Worm (Caenorhabditis elegans) whole organism, young adult: ENCODE results near the gene flp-3.
A peak's percentile ranks its signal among the peaks of the same experiment; 100 is the strongest.

Experiments used
- C06A6.2 ChIP-seq: fragments of 200-800 bp; sonication (Bioruptor generic); conservative IDR thresholded peaks from 2 replicates; pipeline ENCODE4 v1.3.6; 2022; ENCODE audit warnings: missing genetic modification characterization, missing compliant biosample characterization
- F23B12.7 ChIP-seq: sonication (generic microtip); optimal IDR thresholded peaks from 2 replicates; lab custom pipeline; 2017; ENCODE audit warnings: missing genetic modification characterization, mild to moderate bottlenecking, missing compliant biosample characterization, antibody characterized with exemption, moderate library complexity; ENCODE audit not compliant: insufficient read depth
- F33H1.4 ChIP-seq: fragments of 200-800 bp; sonication (Bioruptor generic); IDR thresholded peaks from 2 replicates; pipeline ENCODE4 v1.3.6; 2022; ENCODE audit warnings: missing genetic modification reagents, missing genetic modification characterization, missing compliant biosample characterization
- T07F8.4 ChIP-seq: sonication (generic microtip); optimal IDR thresholded peaks from 2 replicates; lab custom pipeline; 2016; ENCODE audit warnings: mild to moderate bottlenecking, missing genetic modification characterization, moderate library complexity, missing compliant biosample characterization
- Y56A3A.18 ChIP-seq: fragments of 200-800 bp; sonication (Bioruptor generic); IDR thresholded peaks from 2 replicates; pipeline ENCODE4 v1.3.6; 2022; ENCODE audit warnings: missing genetic modification reagents, missing genetic modification characterization, missing compliant biosample characterization
- Y95B8A.8 ChIP-seq: fragments of 200-800 bp; sonication (Bioruptor generic); IDR thresholded peaks from 2 replicates; pipeline ENCODE4 v1.3.6; 2022; ENCODE audit warnings: missing genetic modification reagents, missing genetic modification characterization, missing compliant biosample characterization
- atf-7 ChIP-seq: sonication (generic microtip); optimal IDR thresholded peaks from 2 replicates; lab custom pipeline; 2017; ENCODE audit warnings: mild to moderate bottlenecking, missing genetic modification characterization, missing compliant biosample characterization
- cebp-1 ChIP-seq, 2 experiments: fragments of 200-800 bp in 1 of 2; sonication (Bioruptor generic) in 1 of 2; sonication (generic microtip) in 1 of 2; IDR thresholded peaks in 1 of 2; optimal IDR thresholded peaks in 1 of 2; 2 replicates each; pipeline versions ENCODE4 v1.3.6 to Lab custom; 2017 to 2022; ENCODE audit warnings: missing compliant biosample characterization in 2 of 2, missing genetic modification characterization in 2 of 2, mild to moderate bottlenecking in 1 of 2, missing genetic modification reagents in 1 of 2, moderate library complexity in 1 of 2
- dox-1 ChIP-seq: fragments of 200-800 bp; sonication (Bioruptor generic); IDR thresholded peaks from 2 replicates; pipeline ENCODE4 v1.3.6; 2022; ENCODE audit warnings: missing genetic modification reagents, missing genetic modification characterization, missing compliant biosample characterization
- dpl-1 ChIP-seq: fragments of 150-350 bp; optimal IDR thresholded peaks from 2 replicates; lab custom pipeline; 2014; ENCODE audit warnings: missing biosample characterization, missing genetic modification reagents, missing genetic modification characterization
- hlh-26 ChIP-seq: fragments of 200-800 bp; sonication (Bioruptor generic); conservative IDR thresholded peaks from 2 replicates; pipeline ENCODE4 v1.3.6; 2022; ENCODE audit warnings: missing genetic modification reagents, missing genetic modification characterization, missing compliant biosample characterization
- hmg-20 ChIP-seq: fragments of 200-800 bp; sonication (Bioruptor generic); IDR thresholded peaks from 2 replicates; pipeline ENCODE4 v1.3.6; 2022; ENCODE audit warnings: missing genetic modification reagents, missing genetic modification characterization, missing compliant biosample characterization
- let-607 ChIP-seq, 2 experiments: fragments of 200-800 bp in 1 of 2; sonication (Bioruptor generic) in 1 of 2; sonication (generic microtip) in 1 of 2; optimal IDR thresholded peaks; 2 replicates each; lab custom pipeline; 2016 to 2018; ENCODE audit warnings: mild to moderate bottlenecking in 2 of 2, missing compliant biosample characterization in 2 of 2, missing genetic modification characterization in 2 of 2, moderate library complexity in 2 of 2, missing genotype in 1 of 2
- lin-54 ChIP-seq: fragments of 200-800 bp; sonication (Bioruptor generic); optimal IDR thresholded peaks from 2 replicates; lab custom pipeline; 2018; ENCODE audit warnings: mild to moderate bottlenecking, missing genetic modification characterization, missing compliant biosample characterization
- madf-10 ChIP-seq: sonication (generic microtip); optimal IDR thresholded peaks from 2 replicates; lab custom pipeline; 2016; ENCODE audit warnings: mild to moderate bottlenecking, missing genetic modification characterization, missing compliant biosample characterization
- madf-8 ChIP-seq: fragments of 200-800 bp; sonication (Bioruptor generic); conservative IDR thresholded peaks from 2 replicates; pipeline ENCODE4 v1.3.6; 2022; ENCODE audit warnings: missing genetic modification reagents, missing genetic modification characterization, missing compliant biosample characterization
- mcd-1 ChIP-seq: fragments of 200-800 bp; sonication (Bioruptor generic); IDR thresholded peaks from 2 replicates; pipeline ENCODE4 v1.3.6; 2022; ENCODE audit warnings: missing genetic modification reagents, missing genetic modification characterization, missing compliant biosample characterization
- mxl-1 ChIP-seq: sonication (generic microtip); optimal IDR thresholded peaks from 2 replicates; lab custom pipeline; 2016; ENCODE audit warnings: missing genetic modification characterization, missing compliant biosample characterization
- nfyb-1 ChIP-seq: fragments of 200-800 bp; sonication (Bioruptor generic); IDR thresholded peaks from 2 replicates; pipeline ENCODE4 v1.3.6; 2022; ENCODE audit warnings: missing genetic modification reagents, missing genetic modification characterization, missing compliant biosample characterization
- nhr-179 ChIP-seq: sonication (generic microtip); optimal IDR thresholded peaks from 2 replicates; lab custom pipeline; 2016; ENCODE audit warnings: mild to moderate bottlenecking, missing genetic modification characterization, missing compliant biosample characterization
- nhr-80 ChIP-seq: sonication (generic microtip); optimal IDR thresholded peaks from 2 replicates; lab custom pipeline; 2016; ENCODE audit warnings: missing genetic modification characterization, missing compliant biosample characterization
- repo-1 ChIP-seq: sonication (generic microtip); optimal IDR thresholded peaks from 2 replicates; lab custom pipeline; 2017; ENCODE audit warnings: mild to moderate bottlenecking, missing genetic modification characterization, missing compliant biosample characterization
- sea-2 ChIP-seq: fragments of 200-800 bp; sonication (Bioruptor generic); IDR thresholded peaks from 2 replicates; pipeline ENCODE4 v1.3.6; 2022; ENCODE audit warnings: missing genetic modification characterization, missing compliant biosample characterization
- snpc-1.1 ChIP-seq: sonication (generic microtip); optimal IDR thresholded peaks from 2 replicates; lab custom pipeline; 2017; ENCODE audit warnings: missing genetic modification characterization, mild to moderate bottlenecking, missing compliant biosample characterization, antibody characterized with exemption, moderate library complexity, missing genotype, missing genetic modification reagents; ENCODE audit not compliant: insufficient read depth
- snpc-1.3 ChIP-seq: sonication (generic microtip); optimal IDR thresholded peaks from 2 replicates; lab custom pipeline; 2017; ENCODE audit warnings: missing genetic modification characterization, mild to moderate bottlenecking, missing compliant biosample characterization, antibody characterized with exemption, moderate library complexity, missing genotype, missing genetic modification reagents; ENCODE audit not compliant: insufficient read depth
- somi-1 ChIP-seq: fragments of 200-800 bp; sonication (Bioruptor generic); optimal IDR thresholded peaks from 2 replicates; lab custom pipeline; 2018; ENCODE audit warnings: mild to moderate bottlenecking, missing genetic modification characterization, missing compliant biosample characterization
- tbx-9 ChIP-seq: sonication (generic microtip); optimal IDR thresholded peaks from 2 replicates; lab custom pipeline; 2016; ENCODE audit warnings: borderline replicate concordance, missing genetic modification characterization, inconsistent platforms, missing compliant biosample characterization
- zfh-2 ChIP-seq: fragments of 200-800 bp; sonication (Bioruptor generic); conservative IDR thresholded peaks from 2 replicates; pipeline ENCODE4 v1.3.6; 2022; ENCODE audit warnings: missing genetic modification reagents, missing genetic modification characterization, missing compliant biosample characterization
- ztf-18 ChIP-seq: sonication (generic microtip); optimal IDR thresholded peaks from 2 replicates; lab custom pipeline; 2016; ENCODE audit warnings: missing genotype, mild to moderate bottlenecking, missing genetic modification characterization, missing compliant biosample characterization
- ztf-26 ChIP-seq: sonication (generic microtip); optimal IDR thresholded peaks from 2 replicates; lab custom pipeline; 2017; ENCODE audit warnings: missing genetic modification characterization, missing compliant biosample characterization

The flp-3 gene

ce11 chrX:10053742-10054409 lies 38.9 kb downstream of the flp-3 start, which contains the start of gene cbs-1:
Gene cbs-1, plus strand, starts transcription at chrX:10054275.
- peak; percentile 9 for TF ChIP-seq nhr-80 (tag; lab: Kevin White, UChicago)
- no peak for TF ChIP-seq dpl-1

ce11 chrX:10051625-10052024 lies 41.1 kb downstream of the flp-3 start:
- TF ChIP-seq nhr-179 (tag; lab: Kevin White, UChicago) (no peak), ztf-26 (tag; lab: Kevin White, UChicago) (peak; percentile 44), ztf-18 (no peak), somi-1 (GFP tag; lab: Kevin White, UChicago) (peak; percentile 58), let-607 (tag; optimal IDR thresholded peaks at IDR 0.05; lab: Kevin White, UChicago) (peak in 1 of 2 experiments; percentile 37), nfyb-1 (no peak), hlh-26 (no peak), Y56A3A.18 (GFP tag; lab: Robert Waterston, UW) (no peak), nhr-80 (tag; lab: Kevin White, UChicago) (peak; percentile 76), lin-54 (GFP tag; lab: Kevin White, UChicago) (no peak), atf-7 (tag; lab: Kevin White, UChicago) (peak; percentile 61), dox-1 (0 out of 2 replicates have a peak, but pooled peaks have one; percentile 18), C06A6.2 (peak; percentile 44; the same call in 1 of the 2 replicates), madf-10 (tag; lab: Kevin White, UChicago) (peak; percentile 5)
- TF ChIP-seq, all 124 proteins: peak for 8

ce11 chrX:10049160-10049559 lies 43.6 kb downstream of the flp-3 start, which contains the start of gene gnrr-3:
Gene gnrr-3, plus strand, starts transcription at chrX:10049460.
- TF ChIP-seq tbx-9 (tag; lab: Kevin White, UChicago): no peak
- no peak for TF ChIP-seq F23B12.7 (tag; lab: Kevin White, UChicago)
- TF ChIP-seq snpc-1.3: no peak
- TF ChIP-seq F33H1.4 (GFP tag; lab: Robert Waterston, UW): no peak
- TF ChIP-seq ztf-26 (tag; lab: Kevin White, UChicago): no peak
- TF ChIP-seq Y95B8A.8 (GFP tag; lab: Robert Waterston, UW): no peak
- no peak for TF ChIP-seq mcd-1 (GFP tag; lab: Robert Waterston, UW)
- TF ChIP-seq, all 124 proteins: peak for 0

- TF ChIP-seq hmg-20 (GFP tag; lab: Robert Waterston, UW) (no peak), madf-8 (GFP tag; lab: Robert Waterston, UW) (no peak), zfh-2 (GFP tag; lab: Robert Waterston, UW) (no peak), repo-1 (tag; lab: Kevin White, UChicago) (no peak), snpc-1.1 (tag; lab: Kevin White, UChicago) (no peak), mxl-1 (tag; lab: Kevin White, UChicago) (no peak), dox-1 (no peak), T07F8.4 (no peak), cebp-1 (GFP tag; IDR thresholded peaks at IDR 0.05; lab: Robert Waterston, UW) (no peak), cebp-1 (tag; optimal IDR thresholded peaks at IDR 0.05; lab: Kevin White, UChicago) (no peak), ztf-18 (no peak), sea-2 (GFP tag; lab: Robert Waterston, UW) (no peak)
Measured at ce11 chrX:10047325-10047724, 45.4 kb downstream of the flp-3 start, which contains the start of gene ZC374.2. Gene ZC374.2, minus strand, starts transcription at chrX:10047425.
